Fruit fly (Drosophila melanogaster) whole organism, adult: ENCODE measurements around the gene Wnt10.

Source experiments
- CG12768 ChIP-seq: fragments of 200-800 bp; sonication (Bioruptor generic); optimal IDR thresholded peaks from 2 replicates; lab custom pipeline; 2017; ENCODE audit warnings: missing biosample characterization, missing genetic modification characterization, mild to moderate bottlenecking, moderate library complexity, missing genetic modification reagents
- CG33017 ChIP-seq: fragments of 200-800 bp; sonication (Bioruptor generic); optimal IDR thresholded peaks from 2 replicates; lab custom pipeline; 2018; ENCODE audit warnings: missing biosample characterization, mild to moderate bottlenecking, missing genetic modification characterization, moderate library complexity
- CG5204 ChIP-seq: fragments of 200-800 bp; sonication (Bioruptor generic); optimal IDR thresholded peaks from 2 replicates; lab custom pipeline; 2016; ENCODE audit warnings: missing biosample characterization, missing genetic modification characterization
- CG7045 ChIP-seq: fragments of 200-800 bp; sonication (Bioruptor generic); optimal IDR thresholded peaks from 2 replicates; lab custom pipeline; 2017; ENCODE audit warnings: missing biosample characterization, mild to moderate bottlenecking, missing genetic modification characterization
- CG7101 ChIP-seq: fragments of 200-800 bp; sonication (Bioruptor generic); optimal IDR thresholded peaks from 2 replicates; lab custom pipeline; 2018; ENCODE audit warnings: missing biosample characterization, mild to moderate bottlenecking, missing genetic modification characterization, moderate library complexity
- Crg-1 ChIP-seq: fragments of 200-800 bp; sonication (Bioruptor generic); optimal IDR thresholded peaks from 2 replicates; lab custom pipeline; 2016; ENCODE audit warnings: missing biosample characterization, missing genetic modification characterization
- Hr96 ChIP-seq: fragments of 200-800 bp; sonication (Bioruptor generic); optimal IDR thresholded peaks from 2 replicates; lab custom pipeline; 2016; ENCODE audit warnings: missing biosample characterization, missing genetic modification characterization
- Mnt ChIP-seq: fragments of 200-800 bp; sonication (Bioruptor generic); optimal IDR thresholded peaks from 2 replicates; lab custom pipeline; 2016; ENCODE audit warnings: missing biosample characterization, mild to moderate bottlenecking, missing genetic modification characterization
- bab1 ChIP-seq: fragments of 200-800 bp; sonication (Bioruptor generic); optimal IDR thresholded peaks from 3 replicates; lab custom pipeline; 2019; ENCODE audit warnings: missing biosample characterization, mild to moderate bottlenecking, missing genetic modification characterization, moderate library complexity
- cic ChIP-seq: fragments of 200-800 bp; sonication (Bioruptor generic); optimal IDR thresholded peaks from 2 replicates; lab custom pipeline; 2017; ENCODE audit warnings: missing biosample characterization, mild to moderate bottlenecking, missing genetic modification characterization, moderate library complexity
- kay ChIP-seq: fragments of 200-800 bp; sonication (Bioruptor generic); peaks from one replicate; lab custom pipeline; 2016; ENCODE audit warnings: missing biosample characterization, missing genetic modification characterization, borderline replicate concordance
- ovo ChIP-seq: fragments of 200-800 bp; sonication (Bioruptor generic); optimal IDR thresholded peaks from 2 replicates; lab custom pipeline; 2016; ENCODE audit warnings: missing biosample characterization, missing genetic modification characterization
- tj ChIP-seq: fragments of 200-800 bp; sonication (Bioruptor generic); optimal IDR thresholded peaks from 3 replicates; lab custom pipeline; 2017; ENCODE audit warnings: missing biosample characterization, mild to moderate bottlenecking, missing genetic modification characterization, moderate library complexity
- toe ChIP-seq: fragments of 200-800 bp; sonication (Bioruptor generic); optimal IDR thresholded peaks from 2 replicates; lab custom pipeline; 2016; ENCODE audit warnings: missing biosample characterization, missing genetic modification characterization

dm6 chr2L:7358788-7359187 lies 4.4 kb upstream of the Wnt10 start:
- TF ChIP-seq CG12768 (GFP tag; lab: Kevin White, UChicago), result no peak
- no peak for TF ChIP-seq CG33017 (tag; lab: Kevin White, UChicago)
- TF ChIP-seq ovo, result no peak
- TF ChIP-seq cic (GFP tag; lab: Kevin White, UChicago), result no peak
- TF ChIP-seq bab1 (GFP tag; lab: Kevin White, UChicago), result no peak
- no peak for TF ChIP-seq CG7101 (tag; lab: Kevin White, UChicago)
- no peak for TF ChIP-seq Hr96 (GFP tag; lab: Kevin White, UChicago)
- no peak for TF ChIP-seq toe (GFP tag; lab: Kevin White, UChicago)
- no peak for TF ChIP-seq Mnt (GFP tag; lab: Kevin White, UChicago)
- no peak for TF ChIP-seq CG5204 (GFP tag; lab: Kevin White, UChicago)
- no peak for TF ChIP-seq Crg-1 (GFP tag; lab: Kevin White, UChicago)
- no peak for TF ChIP-seq CG7045 (GFP tag; lab: Kevin White, UChicago)
- TF ChIP-seq kay, result no peak
- TF ChIP-seq tj (GFP tag; lab: Kevin White, UChicago), result no peak
